Fruit fly (Drosophila melanogaster): ENCODE measurements around the gene Ucp4C.

The Ucp4C gene

DNA sequence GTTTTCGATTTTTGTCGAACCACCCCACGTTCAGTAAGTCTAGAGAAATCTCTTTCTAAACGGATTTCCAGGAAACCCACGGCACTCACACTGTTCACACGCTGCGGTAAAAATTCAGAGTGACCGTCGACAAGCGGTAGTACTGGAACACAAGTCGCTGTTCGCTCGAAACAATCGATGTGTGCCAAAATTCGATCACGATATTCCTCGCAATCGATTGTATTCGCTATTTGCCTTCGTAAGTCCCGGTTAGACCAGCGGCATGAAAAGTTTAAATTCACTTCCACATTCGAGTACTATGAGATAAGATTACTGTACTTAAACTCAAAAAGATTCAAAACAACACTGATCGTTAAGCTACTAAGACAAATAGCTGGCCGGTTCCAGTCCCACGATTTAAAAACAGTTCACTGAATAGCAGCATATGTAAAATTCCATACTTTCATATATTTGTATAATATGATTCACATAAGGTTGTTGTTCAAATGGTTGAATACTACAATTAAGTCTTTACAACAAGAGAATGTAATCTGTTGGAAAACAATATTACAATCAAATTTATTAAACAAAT, 12.6 kb downstream of the Ucp4C start, which contains the start of gene chic (continued):
- TF ChIP-seq Ets65A (GFP tag) (peak; percentile 94), CG1647 (GFP tag; optimal IDR thresholded peaks at IDR 0.05) (peak; percentile 38), CG2120 (GFP tag; optimal IDR thresholded peaks at IDR 0.05) (peak; percentile 40), Nf-YA (GFP tag; IDR thresholded peaks at IDR 0.05) (no peak), ci (GFP tag; IDR thresholded peaks at IDR 0.05) (no peak), BEAF-32 (GFP tag; optimal IDR thresholded peaks at IDR 0.05) (peak; percentile 22), YL-1 (GFP tag; optimal IDR thresholded peaks at IDR 0.05) (no peak), HmgD (GFP tag; optimal IDR thresholded peaks at IDR 0.05) (peak; percentile 38), CG17802 (tag; optimal IDR thresholded peaks at IDR 0.05) (peak; percentile 100), CG11696 (GFP tag; IDR thresholded peaks at IDR 0.05) (no peak), CG10959 (GFP tag; IDR thresholded peaks at IDR 0.05) (no peak), Nf-YB (GFP tag; optimal IDR thresholded peaks at IDR 0.05) (no peak), CG10431 (GFP tag; optimal IDR thresholded peaks at IDR 0.05) (no peak), Taf1 (GFP tag; IDR thresholded peaks at IDR 0.05) (no peak), sima (GFP tag; optimal IDR thresholded peaks at IDR 0.05) (no peak), CG15011 (GFP tag; optimal IDR thresholded peaks at IDR 0.05) (no peak), sc (optimal IDR thresholded peaks at IDR 0.05) (no peak), sc (GFP tag; optimal IDR thresholded peaks at IDR 0.05) (no peak), Meics (GFP tag; optimal IDR thresholded peaks at IDR 0.05) (peak; percentile 32), CG8290 (GFP tag; optimal IDR thresholded peaks at IDR 0.05) (no peak), CG8290 (tag; optimal IDR thresholded peaks at IDR 0.05) (peak in 1 of 2 experiments; percentile 75), crol (GFP tag; IDR thresholded peaks at IDR 0.05) (no peak), vnd (GFP tag; IDR thresholded peaks at IDR 0.05; ENCODE audit: partially characterized antibody) (no peak), sens-2 (GFP tag; IDR thresholded peaks at IDR 0.05) (no peak), shn (GFP tag; optimal IDR thresholded peaks at IDR 0.05) (no peak), Sry-β (GFP tag; optimal IDR thresholded peaks at IDR 0.05) (no peak), Rx (GFP tag; IDR thresholded peaks at IDR 0.05) (no peak), CG11695 (GFP tag; IDR thresholded peaks at IDR 0.05) (no peak), CG12659 (GFP tag; optimal IDR thresholded peaks at IDR 0.05) (peak; percentile 14), Trl (optimal IDR thresholded peaks at IDR 0.05) (no peak), Trl (GFP tag; optimal IDR thresholded peaks at IDR 0.05) (peak; percentile 31), dmrt99B (tag; optimal IDR thresholded peaks at IDR 0.05) (peak; percentile 12), CG31224 (GFP tag; IDR thresholded peaks at IDR 0.05) (no peak), Hr3 (GFP tag; optimal IDR thresholded peaks at IDR 0.05) (peak; percentile 6), CG12071 (GFP tag; optimal IDR thresholded peaks at IDR 0.05) (peak; percentile 23), CG30020 (tag; optimal IDR thresholded peaks at IDR 0.05) (peak; percentile 79), CG16815 (GFP tag; optimal IDR thresholded peaks at IDR 0.05) (no peak), Asciz (GFP tag; optimal IDR thresholded peaks at IDR 0.05) (peak; percentile 13), wek (GFP tag; optimal IDR thresholded peaks at IDR 0.05) (peak; percentile 3), crc (GFP tag; optimal IDR thresholded peaks at IDR 0.05) (peak; percentile 6), Fer1 (GFP tag; optimal IDR thresholded peaks at IDR 0.05) (peak; percentile 22), CG18599 (GFP tag; optimal IDR thresholded peaks at IDR 0.05) (peak; percentile 16), disco-r (GFP tag; optimal IDR thresholded peaks at IDR 0.05) (no peak), CG9932 (GFP tag; IDR thresholded peaks at IDR 0.05) (no peak), CG14667 (GFP tag; IDR thresholded peaks at IDR 0.05) (no peak), CG15601 (tag; optimal IDR thresholded peaks at IDR 0.05) (no peak), CG18476 (GFP tag; optimal IDR thresholded peaks at IDR 0.05) (peak; percentile 11), Dp (GFP tag; optimal IDR thresholded peaks at IDR 0.05) (peak; percentile 45), Dll (GFP tag; IDR thresholded peaks at IDR 0.05; ENCODE audit: partially characterized antibody) (no peak), Fer3 (tag; optimal IDR thresholded peaks at IDR 0.05) (peak; percentile 27), HmgZ (tag; optimal IDR thresholded peaks at IDR 0.05) (peak; percentile 48), CG6854 (GFP tag; optimal IDR thresholded peaks at IDR 0.05) (no peak)
